Worm (Caenorhabditis elegans): ENCODE measurements around the gene clec-203.

The clec-203 gene

ce11 chrV:1067468-1067867, 20.6 kb upstream of the clec-203 start, which contains the start of gene K10C9.7:
Gene K10C9.7 (minus strand): TSS chrV:1067568.
- TF ChIP-seq flt-1 (GFP tag; IDR thresholded peaks at IDR 0.05) (no peak), ref-1 (GFP tag; conservative IDR thresholded peaks at IDR 0.05) (no peak), ztf-23 (GFP tag; IDR thresholded peaks at IDR 0.05) (no peak), med-1 (GFP tag; optimal IDR thresholded peaks at IDR 0.05; ENCODE audit: insufficient read depth) (no peak), cog-1 (tag; optimal IDR thresholded peaks at IDR 0.05) (no peak)

ce11 chrV:1074946-1075345, 13.1 kb upstream of the clec-203 start, which contains the start of gene K10C9.1:
Gene K10C9.1 (plus strand): TSS chrV:1075246.
- TF ChIP-seq med-1 (GFP tag; optimal IDR thresholded peaks at IDR 0.05; ENCODE audit: insufficient read depth) (no peak), T22C8.4 (GFP tag; IDR thresholded peaks at IDR 0.05) (no peak), tab-1 (GFP tag; IDR thresholded peaks at IDR 0.05) (no peak), cog-1 (tag; optimal IDR thresholded peaks at IDR 0.05) (no peak), klf-2 (GFP tag; conservative IDR thresholded peaks at IDR 0.05) (no peak), ztf-23 (GFP tag; IDR thresholded peaks at IDR 0.05) (no peak)

- TF ChIP-seq med-1 (GFP tag; optimal IDR thresholded peaks at IDR 0.05; ENCODE audit: insufficient read depth) (no peak), cog-1 (tag; optimal IDR thresholded peaks at IDR 0.05) (no peak), ztf-23 (GFP tag; IDR thresholded peaks at IDR 0.05) (no peak), klf-2 (GFP tag; conservative IDR thresholded peaks at IDR 0.05) (no peak), T22C8.4 (GFP tag; IDR thresholded peaks at IDR 0.05) (no peak), tab-1 (GFP tag; IDR thresholded peaks at IDR 0.05) (no peak), flt-1 (GFP tag; IDR thresholded peaks at IDR 0.05) (no peak), ref-1 (GFP tag; conservative IDR thresholded peaks at IDR 0.05) (no peak), ztf-29 (GFP tag; IDR thresholded peaks at IDR 0.05) (no peak)
Measured at ce11 chrV:1084016-1084415, 4.1 kb upstream of the clec-203 start, which contains the start of gene Y50D4B.6. Gene Y50D4B.6 (plus strand): TSS chrV:1084316.

ce11 chrV:1092359-1092758, 4.3 kb downstream of the clec-203 start, which contains the start of gene Y50D4B.4:
Gene Y50D4B.4 (plus strand): TSS chrV:1092659.
- TF ChIP-seq ref-1 (GFP tag; conservative IDR thresholded peaks at IDR 0.05) (no peak), med-1 (GFP tag; optimal IDR thresholded peaks at IDR 0.05; ENCODE audit: insufficient read depth) (no peak)

ce11 chrV:1100280-1100679, 12.2 kb downstream of the clec-203 start, which contains the start of gene Y50D4B.2:
Gene Y50D4B.2 (plus strand): TSS chrV:1100580.
- no peak for TF ChIP-seq med-1 (GFP tag; optimal IDR thresholded peaks at IDR 0.05; ENCODE audit: insufficient read depth)
- no peak for TF ChIP-seq cog-1 (tag; optimal IDR thresholded peaks at IDR 0.05)
- no peak for TF ChIP-seq klf-2 (GFP tag; conservative IDR thresholded peaks at IDR 0.05)
- TF ChIP-seq ztf-23 (GFP tag; IDR thresholded peaks at IDR 0.05), result no peak
- no peak for TF ChIP-seq tab-1 (GFP tag; IDR thresholded peaks at IDR 0.05)
- TF ChIP-seq ref-1 (GFP tag; conservative IDR thresholded peaks at IDR 0.05), result no peak
- TF ChIP-seq ztf-29 (GFP tag; IDR thresholded peaks at IDR 0.05), result no peak
- TF ChIP-seq flt-1 (GFP tag; IDR thresholded peaks at IDR 0.05), result no peak
- TF ChIP-seq T22C8.4 (GFP tag; IDR thresholded peaks at IDR 0.05), result no peak

- TF ChIP-seq med-1 (GFP tag; optimal IDR thresholded peaks at IDR 0.05; ENCODE audit: insufficient read depth) (no peak), cog-1 (tag; optimal IDR thresholded peaks at IDR 0.05) (no peak), klf-2 (GFP tag; conservative IDR thresholded peaks at IDR 0.05) (no peak), flt-1 (GFP tag; IDR thresholded peaks at IDR 0.05) (no peak)
Measured at ce11 chrV:1102569-1102968, 14.5 kb downstream of the clec-203 start.

- TF ChIP-seq T22C8.4 (GFP tag; IDR thresholded peaks at IDR 0.05), result no peak
- no peak for TF ChIP-seq tab-1 (GFP tag; IDR thresholded peaks at IDR 0.05)
- TF ChIP-seq flt-1 (GFP tag; IDR thresholded peaks at IDR 0.05), result no peak
- TF ChIP-seq ztf-29 (GFP tag; IDR thresholded peaks at IDR 0.05), result no peak
- no peak for TF ChIP-seq cog-1 (tag; optimal IDR thresholded peaks at IDR 0.05)
- no peak for TF ChIP-seq ztf-23 (GFP tag; IDR thresholded peaks at IDR 0.05)
- TF ChIP-seq ref-1 (GFP tag; conservative IDR thresholded peaks at IDR 0.05), result no peak
- no peak for TF ChIP-seq klf-2 (GFP tag; conservative IDR thresholded peaks at IDR 0.05)
Measured at ce11 chrV:1112180-1112579, 24.1 kb downstream of the clec-203 start.

ce11 chrV:1112658-1113057, 24.6 kb downstream of the clec-203 start, which contains the start of gene Y50D4B.1:
Gene Y50D4B.1 (plus strand): TSS chrV:1112958.
- no peak for TF ChIP-seq tab-1 (GFP tag; IDR thresholded peaks at IDR 0.05)
- TF ChIP-seq ztf-29 (GFP tag; IDR thresholded peaks at IDR 0.05), result no peak
- no peak for TF ChIP-seq ztf-23 (GFP tag; IDR thresholded peaks at IDR 0.05)
- TF ChIP-seq flt-1 (GFP tag; IDR thresholded peaks at IDR 0.05), result no peak

ce11 chrV:1120101-1120500, 32.0 kb downstream of the clec-203 start:
- TF ChIP-seq tab-1 (GFP tag; IDR thresholded peaks at IDR 0.05) (no peak), flt-1 (GFP tag; IDR thresholded peaks at IDR 0.05) (no peak), ref-1 (GFP tag; conservative IDR thresholded peaks at IDR 0.05) (no peak), klf-2 (GFP tag; conservative IDR thresholded peaks at IDR 0.05) (no peak), ztf-29 (GFP tag; IDR thresholded peaks at IDR 0.05) (no peak), cog-1 (tag; optimal IDR thresholded peaks at IDR 0.05) (no peak), T22C8.4 (GFP tag; IDR thresholded peaks at IDR 0.05) (no peak)

ce11 chrV:1131880-1132623, 44.0 kb downstream of the clec-203 start, which contains the start of gene W07B8.4:
Gene W07B8.4 (minus strand): TSS chrV:1131930.
- TF ChIP-seq T22C8.4 (GFP tag; IDR thresholded peaks at IDR 0.05) (no peak), ref-1 (GFP tag; conservative IDR thresholded peaks at IDR 0.05) (no peak), tab-1 (GFP tag; IDR thresholded peaks at IDR 0.05) (no peak), ztf-29 (GFP tag; IDR thresholded peaks at IDR 0.05) (no peak), klf-2 (GFP tag; conservative IDR thresholded peaks at IDR 0.05) (no peak), ztf-23 (GFP tag; IDR thresholded peaks at IDR 0.05) (no peak), flt-1 (GFP tag; IDR thresholded peaks at IDR 0.05) (no peak), med-1 (GFP tag; optimal IDR thresholded peaks at IDR 0.05; ENCODE audit: insufficient read depth) (no peak), cog-1 (tag; optimal IDR thresholded peaks at IDR 0.05) (no peak)

Data from whole organism, midembryonic.